Worm (Caenorhabditis elegans) whole organism, late embryonic: Measurements from ENCODE around the gene hmgr-1.

Experiments used
- K02D7.2 ChIP-seq: sonication (generic microtip); optimal IDR thresholded peaks from 2 replicates; lab custom pipeline; 2017; ENCODE audit warnings: mild to moderate bottlenecking, missing genetic modification characterization, missing compliant biosample characterization
- ama-1 ChIP-seq: fragments of 150-350 bp; optimal IDR thresholded peaks from 2 replicates; lab custom pipeline; 2014
- nfya-1 ChIP-seq: sonication (generic microtip); optimal IDR thresholded peaks from 2 replicates; lab custom pipeline; 2017; ENCODE audit warnings: missing genetic modification characterization, mild to moderate bottlenecking, missing compliant biosample characterization, antibody characterized with exemption, moderate library complexity
- pqm-1 ChIP-seq: sonication (generic microtip); optimal IDR thresholded peaks from 2 replicates; lab custom pipeline; 2016; ENCODE audit warnings: missing genetic modification characterization, missing compliant biosample characterization

DNA sequence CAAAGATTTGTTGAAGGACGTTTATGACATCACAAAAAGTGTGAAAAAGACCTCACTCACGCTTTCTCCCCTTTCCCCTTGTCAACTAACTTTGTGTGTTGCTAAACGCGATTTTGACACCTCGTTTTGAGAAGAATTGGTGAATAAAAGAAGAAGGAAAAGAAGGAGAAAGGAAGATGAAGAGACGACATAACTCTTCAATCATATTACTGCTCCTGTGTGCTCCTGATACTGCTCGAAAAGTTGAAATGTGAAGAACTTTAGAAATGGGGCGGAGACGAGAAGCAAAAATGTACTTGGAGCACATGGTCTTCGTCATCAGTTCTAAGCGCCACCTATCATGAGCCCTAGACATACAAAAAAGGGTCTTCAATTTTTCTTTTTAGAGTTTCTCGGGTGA is 39.7 kb downstream of the hmgr-1 start:
- no peak for TF ChIP-seq pqm-1 (tag; lab: Kevin White, UChicago)
- TF ChIP-seq K02D7.2 (tag; lab: Kevin White, UChicago), result no peak
- no peak for TF ChIP-seq nfya-1
- TF ChIP-seq ama-1 (lab: Kevin White, UChicago), result no peak
